Worm (Caenorhabditis elegans): ENCODE results near the gene B0285.3.

ce11 chrIII:4382118-4382517 is 39.0 kb upstream of the B0285.3 start:
- TF ChIP-seq sma-9 (GFP tag; optimal IDR thresholded peaks at IDR 0.05): no peak
- no peak for TF ChIP-seq sma-9 (tag; optimal IDR thresholded peaks at IDR 0.05)
- TF ChIP-seq ztf-4 (tag; optimal IDR thresholded peaks at IDR 0.05): no peak
- no peak for TF ChIP-seq lin-39 (tag; optimal IDR thresholded peaks at IDR 0.05)

Measured in whole organism, L2 larva.